Worm (Caenorhabditis elegans): ENCODE measurements around the gene clik-2.
"Not testable (repeated sequence)": the region's sequence is repeated elsewhere in the genome, so short reads cannot be mapped to it uniquely, and the experiment has no call there.

- TF ChIP-seq ref-1, klf-2 (GFP tag; conservative IDR thresholded peaks at IDR 0.05): not testable (repeated sequence)
Observed at ce11 chrX:7664819-7665218, 24.2 kb downstream of the clik-2 start, which contains the start of gene dhs-29.

All from whole organism, midembryonic.